Worm (Caenorhabditis elegans) whole organism, L3 larva: ENCODE results near the gene col-127.

Experiments
- R02D3.7 ChIP-seq: fragments of 150-350 bp; optimal IDR thresholded peaks from 2 replicates; lab custom pipeline; 2014; ENCODE audit warnings: missing biosample characterization, missing genetic modification characterization
- fkh-2 ChIP-seq: fragments of 150-350 bp; optimal IDR thresholded peaks from 2 replicates; lab custom pipeline; 2014; ENCODE audit warnings: missing biosample characterization, missing genetic modification reagents, missing genetic modification characterization
- mdl-1 ChIP-seq: fragments of 150-350 bp; optimal IDR thresholded peaks from 2 replicates; lab custom pipeline; 2014; ENCODE audit warnings: missing biosample characterization, missing genetic modification characterization
- nhr-76 ChIP-seq: fragments of 150-350 bp; sonication (generic microtip); optimal IDR thresholded peaks from 5 replicates; lab custom pipeline; 2014; ENCODE audit warnings: missing biosample characterization, missing genetic modification characterization
- nhr-77 ChIP-seq: fragments of 150-350 bp; optimal IDR thresholded peaks from 2 replicates; lab custom pipeline; 2014; ENCODE audit warnings: missing biosample characterization, missing genetic modification characterization

- no peak for TF ChIP-seq nhr-77 (tag; lab: Kevin White, UChicago)
- no peak for TF ChIP-seq R02D3.7 (tag; lab: Kevin White, UChicago)
- TF ChIP-seq mdl-1 (tag; lab: Kevin White, UChicago), result no peak
- TF ChIP-seq fkh-2 (tag; lab: Kevin White, UChicago), result no peak
- TF ChIP-seq nhr-76 (tag; lab: Kevin White, UChicago), result no peak
These were observed 3.5 kb upstream of the col-127 start for ce11 chrIV:11269483-11269882.
